Worm (Caenorhabditis elegans) whole organism, L2 larva: ENCODE results near the gene str-171.
A peak's percentile ranks its signal among the peaks of the same experiment; 100 is the strongest.

Source experiments
- R02D3.7 ChIP-seq: fragments of 150-350 bp; optimal IDR thresholded peaks from 2 replicates; lab custom pipeline; 2014; ENCODE audit warnings: missing biosample characterization, missing genetic modification characterization
- Y55F3AM.14 ChIP-seq: fragments of 200-800 bp; sonication (Bioruptor generic); optimal IDR thresholded peaks from 2 replicates; lab custom pipeline; 2018; ENCODE audit warnings: mild to moderate bottlenecking, missing genetic modification characterization, missing compliant biosample characterization
- ZK546.5 ChIP-seq: sonication (generic microtip); optimal IDR thresholded peaks from 2 replicates; lab custom pipeline; 2017; ENCODE audit warnings: missing biosample characterization, missing genetic modification characterization
- alr-1 ChIP-seq: fragments of 150-350 bp; optimal IDR thresholded peaks from 2 replicates; lab custom pipeline; 2014; ENCODE audit warnings: missing biosample characterization, missing genetic modification characterization
- ama-1 ChIP-seq: fragments of 150-350 bp; optimal IDR thresholded peaks from 2 replicates; lab custom pipeline; 2018; ENCODE audit warnings: inconsistent platforms
- ceh-16 ChIP-seq: fragments of 150-350 bp; optimal IDR thresholded peaks from 2 replicates; lab custom pipeline; 2014; ENCODE audit warnings: missing biosample characterization, missing genetic modification characterization
- ceh-82 ChIP-seq: fragments of 150-350 bp; optimal IDR thresholded peaks from 2 replicates; lab custom pipeline; 2014; ENCODE audit warnings: missing biosample characterization, missing genetic modification characterization
- crh-2 ChIP-seq: sonication (generic microtip); optimal IDR thresholded peaks from 2 replicates; lab custom pipeline; 2017; ENCODE audit warnings: missing biosample characterization, missing genetic modification characterization
- dmd-4 ChIP-seq: sonication (generic microtip); optimal IDR thresholded peaks from 2 replicates; lab custom pipeline; 2017; ENCODE audit warnings: missing biosample characterization, missing genetic modification characterization
- elt-1 ChIP-seq: fragments of 150-350 bp; optimal IDR thresholded peaks from 2 replicates; lab custom pipeline; 2014; ENCODE audit warnings: missing biosample characterization, missing genetic modification characterization
- elt-3 ChIP-seq: sonication (generic microtip); optimal IDR thresholded peaks from 2 replicates; lab custom pipeline; 2017; ENCODE audit warnings: missing biosample characterization, missing genetic modification characterization
- fos-1 ChIP-seq: fragments of 150-350 bp; optimal IDR thresholded peaks from 2 replicates; lab custom pipeline; 2014; ENCODE audit warnings: missing biosample characterization, missing genetic modification characterization
- gmeb-1 ChIP-seq: fragments of 150-350 bp; optimal IDR thresholded peaks from 2 replicates; lab custom pipeline; 2014; ENCODE audit warnings: missing biosample characterization, missing genetic modification characterization
- lin-13 ChIP-seq: fragments of 150-350 bp; optimal IDR thresholded peaks from 2 replicates; lab custom pipeline; 2014; ENCODE audit warnings: missing biosample characterization, missing genetic modification reagents, missing genetic modification characterization
- lin-39 ChIP-seq: fragments of 150-350 bp; optimal IDR thresholded peaks from 2 replicates; lab custom pipeline; 2014; ENCODE audit warnings: missing biosample characterization, missing genetic modification reagents, missing genetic modification characterization
- lsy-2 ChIP-seq, 2 experiments: fragments of 150-350 bp in 1 of 2; sonication (generic microtip) in 1 of 2; optimal IDR thresholded peaks; 2 replicates each; lab custom pipeline; 2014 to 2017; ENCODE audit warnings: missing biosample characterization in 2 of 2, missing genetic modification characterization in 2 of 2
- mab-5 ChIP-seq: fragments of 150-350 bp; optimal IDR thresholded peaks from 2 replicates; lab custom pipeline; 2014; ENCODE audit warnings: missing biosample characterization, missing genetic modification characterization
- mbf-1 ChIP-seq: sonication (generic microtip); optimal IDR thresholded peaks from 2 replicates; lab custom pipeline; 2017; ENCODE audit warnings: missing biosample characterization, missing genetic modification characterization
- nhr-10 ChIP-seq: sonication (generic microtip); optimal IDR thresholded peaks from 2 replicates; lab custom pipeline; 2017; ENCODE audit warnings: missing biosample characterization, missing genetic modification characterization
- nhr-11 ChIP-seq: fragments of 150-350 bp; optimal IDR thresholded peaks from 2 replicates; lab custom pipeline; 2014; ENCODE audit warnings: missing biosample characterization, missing genetic modification characterization
- nhr-12 ChIP-seq: fragments of 150-350 bp; optimal IDR thresholded peaks from 2 replicates; lab custom pipeline; 2014; ENCODE audit warnings: missing biosample characterization, missing genetic modification characterization
- nhr-129 ChIP-seq: fragments of 150-350 bp; optimal IDR thresholded peaks from 2 replicates; lab custom pipeline; 2014; ENCODE audit warnings: missing biosample characterization, missing genetic modification characterization
- nhr-21 ChIP-seq: fragments of 150-350 bp; optimal IDR thresholded peaks from 2 replicates; lab custom pipeline; 2014; ENCODE audit warnings: missing biosample characterization, missing genetic modification characterization
- nhr-23 ChIP-seq: fragments of 150-350 bp; optimal IDR thresholded peaks from 2 replicates; lab custom pipeline; 2014; ENCODE audit warnings: missing biosample characterization, missing genetic modification reagents, missing genetic modification characterization
- nhr-237 ChIP-seq: fragments of 150-350 bp; optimal IDR thresholded peaks from 2 replicates; lab custom pipeline; 2014; ENCODE audit warnings: missing biosample characterization, missing genetic modification characterization
- nhr-25 ChIP-seq: fragments of 150-350 bp; sonication (generic microtip); optimal IDR thresholded peaks from 3 replicates; lab custom pipeline; 2014; ENCODE audit warnings: missing biosample characterization, missing genetic modification characterization
- peb-1 ChIP-seq: fragments of 150-350 bp; optimal IDR thresholded peaks from 2 replicates; lab custom pipeline; 2014; ENCODE audit warnings: missing biosample characterization, missing genetic modification characterization
- sem-4 ChIP-seq: fragments of 150-350 bp; optimal IDR thresholded peaks from 2 replicates; lab custom pipeline; 2014; ENCODE audit warnings: missing biosample characterization, missing genetic modification reagents, missing genetic modification characterization
- skn-1 ChIP-seq: sonication (generic microtip); optimal IDR thresholded peaks from 2 replicates; lab custom pipeline; 2017; ENCODE audit warnings: missing biosample characterization, missing genetic modification characterization
- sma-3 ChIP-seq: sonication (generic microtip); optimal IDR thresholded peaks from 2 replicates; lab custom pipeline; 2016; ENCODE audit warnings: missing genetic modification reagents, missing genetic modification characterization, missing compliant biosample characterization
- sma-9 ChIP-seq, 2 experiments: fragments of 150-350 bp in 1 of 2; sonication (generic microtip) in 1 of 2; optimal IDR thresholded peaks; 2 replicates each; lab custom pipeline; 2014 to 2016; ENCODE audit warnings: missing genetic modification characterization in 2 of 2, mild to moderate bottlenecking in 1 of 2, missing biosample characterization in 1 of 2, missing compliant biosample characterization in 1 of 2, missing genetic modification reagents in 1 of 2, moderate library complexity in 1 of 2
- snpc-4 ChIP-seq: fragments of 150-350 bp; optimal IDR thresholded peaks from 2 replicates; lab custom pipeline; 2014; ENCODE audit warnings: missing biosample characterization, missing genetic modification characterization
- unc-55 ChIP-seq: fragments of 150-350 bp; sonication (generic microtip); optimal IDR thresholded peaks from 3 replicates; lab custom pipeline; 2014; ENCODE audit warnings: missing biosample characterization, missing genetic modification reagents, missing genetic modification characterization
- zag-1 ChIP-seq: fragments of 150-350 bp; optimal IDR thresholded peaks from 2 replicates; lab custom pipeline; 2014; ENCODE audit warnings: missing biosample characterization, missing genetic modification characterization
- ztf-1 ChIP-seq: fragments of 200-800 bp; sonication (Bioruptor generic); conservative IDR thresholded peaks from 2 replicates; pipeline ENCODE4 v1.3.6; 2022; ENCODE audit warnings: missing genetic modification characterization, missing compliant biosample characterization
- ztf-11 ChIP-seq: sonication (generic microtip); optimal IDR thresholded peaks from 2 replicates; lab custom pipeline; 2017; ENCODE audit warnings: missing biosample characterization, missing genetic modification characterization
- ztf-4 ChIP-seq: fragments of 150-350 bp; optimal IDR thresholded peaks from 2 replicates; lab custom pipeline; 2014; ENCODE audit warnings: missing biosample characterization, missing genetic modification characterization

The str-171 gene

DNA sequence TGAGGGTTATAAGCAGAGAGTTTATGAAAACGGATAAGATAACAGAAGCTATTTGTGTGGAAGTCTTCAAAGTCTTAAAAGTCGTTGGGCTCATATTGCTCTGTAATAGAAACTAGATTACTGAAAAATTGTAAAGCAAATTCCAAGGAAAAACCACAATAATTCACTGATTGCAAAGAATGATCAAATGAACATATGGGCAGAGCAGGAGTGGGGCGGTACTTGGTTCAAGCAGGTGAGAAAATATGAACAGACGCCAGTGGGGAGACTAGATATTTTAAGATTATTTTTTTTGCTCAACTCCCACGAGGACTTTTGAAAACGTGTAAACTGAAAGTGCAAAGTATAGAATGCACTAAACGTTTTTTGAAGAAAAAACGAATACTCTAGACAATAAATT is at the start of gene str-171:
Gene str-171, minus strand, starts transcription at position 101 of the 400 bp plus-strand sequence.
- TF ChIP-seq ztf-1 (GFP tag; lab: Robert Waterston, UW), result no peak
- no peak for TF ChIP-seq nhr-10 (tag; lab: Kevin White, UChicago)
- TF ChIP-seq gmeb-1 (tag; lab: Kevin White, UChicago), result no peak
- no peak for TF ChIP-seq elt-3 (tag; lab: Kevin White, UChicago)
- TF ChIP-seq mbf-1 (tag; lab: Kevin White, UChicago), result no peak
- TF ChIP-seq nhr-129 (tag; lab: Kevin White, UChicago), result no peak
- TF ChIP-seq ceh-16 (tag; lab: Kevin White, UChicago), result no peak
- TF ChIP-seq nhr-21 (tag; lab: Kevin White, UChicago), result no peak
- no peak for TF ChIP-seq lin-39 (tag; lab: Kevin White, UChicago)
- TF ChIP-seq elt-1, result no peak
- no peak for TF ChIP-seq nhr-12 (tag; lab: Kevin White, UChicago)
- no peak for TF ChIP-seq ama-1 (lab: Kevin White, UChicago)
- no peak for TF ChIP-seq sma-9 (GFP tag; optimal IDR thresholded peaks at IDR 0.05; lab: Kevin White, UChicago)
- TF ChIP-seq sma-9 (tag; optimal IDR thresholded peaks at IDR 0.05; lab: Kevin White, UChicago), result no peak
- TF ChIP-seq zag-1 (tag; lab: Kevin White, UChicago), result no peak
- no peak for TF ChIP-seq sma-3 (GFP tag; lab: Kevin White, UChicago)
- no peak for TF ChIP-seq lin-13 (GFP tag; lab: Kevin White, UChicago)
- TF ChIP-seq peb-1, result no peak
- TF ChIP-seq alr-1 (tag; lab: Kevin White, UChicago), result no peak
- TF ChIP-seq dmd-4, result no peak

DNA sequence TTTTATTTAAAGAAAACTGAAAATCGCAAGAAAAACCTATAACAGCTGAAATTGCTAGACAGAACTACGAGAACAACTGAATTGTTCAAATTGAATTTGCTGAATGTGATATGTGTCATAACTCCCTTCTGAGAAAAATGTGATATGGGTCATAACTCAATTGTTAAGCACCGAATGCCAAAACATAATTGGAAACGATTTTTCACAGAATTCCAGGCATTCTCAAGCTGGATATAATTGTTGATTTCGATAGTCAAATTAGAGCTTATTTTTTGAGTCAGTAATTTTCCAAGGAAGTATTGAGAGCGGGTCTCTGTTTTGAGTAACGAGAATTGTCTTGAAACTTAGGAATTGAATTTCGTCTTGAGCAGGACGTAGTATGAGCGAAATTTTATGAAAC is 49.6 kb upstream of the str-171 start:
- peak; percentile 21 for TF ChIP-seq nhr-21 (tag; lab: Kevin White, UChicago)
- no peak for TF ChIP-seq nhr-12 (tag; lab: Kevin White, UChicago)

DNA sequence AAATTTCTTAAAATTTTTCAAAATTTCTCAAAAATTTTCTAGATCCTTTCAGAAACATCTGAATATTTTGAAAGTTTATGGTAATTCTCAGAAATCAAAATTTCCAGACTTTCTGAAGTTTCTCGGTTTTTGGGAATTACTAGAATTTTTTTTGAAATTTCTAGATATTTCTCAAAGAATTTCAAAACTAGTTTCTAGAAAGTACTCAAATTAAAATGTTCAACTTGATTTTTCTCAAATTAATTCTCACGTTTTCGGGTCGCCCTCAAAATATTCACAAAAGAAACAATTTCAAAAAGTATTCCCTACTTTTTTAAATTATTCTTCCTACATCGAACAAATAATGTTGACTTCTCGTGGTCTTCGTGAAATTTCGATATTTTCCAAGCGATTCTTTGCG is 47.4 kb upstream of the str-171 start, which contains the start of gene T09F5.10:
Gene T09F5.10, plus strand, starts transcription at position 301 of the 400 bp plus-strand sequence.
- TF ChIP-seq ztf-11 (no peak), R02D3.7 (tag; lab: Kevin White, UChicago) (no peak), snpc-4 (tag; lab: Kevin White, UChicago) (no peak), ztf-1 (GFP tag; lab: Robert Waterston, UW) (no peak), nhr-237 (no peak), dmd-4 (no peak), sem-4 (tag; lab: Kevin White, UChicago) (no peak)

DNA sequence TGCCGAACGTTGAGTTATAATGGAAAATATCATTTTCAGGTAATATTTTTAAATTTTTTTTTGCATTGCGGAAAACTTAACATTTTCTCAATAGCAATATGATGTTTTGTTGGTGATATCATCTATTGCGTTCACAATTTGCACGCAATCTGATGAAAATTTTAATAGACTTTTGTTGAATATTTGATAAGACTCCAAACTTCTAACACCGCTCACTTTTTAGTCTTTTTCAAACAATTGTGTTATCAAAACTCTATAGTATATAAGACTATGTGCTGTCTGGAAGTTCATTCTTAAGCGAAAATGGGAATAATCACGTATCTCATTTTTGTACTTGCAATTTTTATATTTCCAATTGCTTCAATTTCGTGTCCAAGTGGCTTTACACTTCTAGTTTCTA is 43.1 kb upstream of the str-171 start, which contains the start of gene clec-47:
Gene clec-47, plus strand, starts transcription at position 301 of the 400 bp plus-strand sequence.
- TF ChIP-seq nhr-12 (tag; lab: Kevin White, UChicago) (no peak), ztf-4 (tag; lab: Kevin White, UChicago) (no peak), unc-55 (GFP tag; lab: Kevin White, UChicago) (no peak), sma-9 (GFP tag; optimal IDR thresholded peaks at IDR 0.05; lab: Kevin White, UChicago) (no peak), sma-9 (tag; optimal IDR thresholded peaks at IDR 0.05; lab: Kevin White, UChicago) (no peak), ceh-82 (tag; lab: Kevin White, UChicago) (no peak), skn-1 (no peak), R02D3.7 (tag; lab: Kevin White, UChicago) (no peak), nhr-21 (tag; lab: Kevin White, UChicago) (no peak), dmd-4 (no peak), snpc-4 (tag; lab: Kevin White, UChicago) (no peak), ama-1 (lab: Kevin White, UChicago) (no peak), nhr-23 (tag; lab: Kevin White, UChicago) (no peak), mab-5 (no peak), nhr-25 (tag; lab: Kevin White, UChicago) (no peak)

DNA sequence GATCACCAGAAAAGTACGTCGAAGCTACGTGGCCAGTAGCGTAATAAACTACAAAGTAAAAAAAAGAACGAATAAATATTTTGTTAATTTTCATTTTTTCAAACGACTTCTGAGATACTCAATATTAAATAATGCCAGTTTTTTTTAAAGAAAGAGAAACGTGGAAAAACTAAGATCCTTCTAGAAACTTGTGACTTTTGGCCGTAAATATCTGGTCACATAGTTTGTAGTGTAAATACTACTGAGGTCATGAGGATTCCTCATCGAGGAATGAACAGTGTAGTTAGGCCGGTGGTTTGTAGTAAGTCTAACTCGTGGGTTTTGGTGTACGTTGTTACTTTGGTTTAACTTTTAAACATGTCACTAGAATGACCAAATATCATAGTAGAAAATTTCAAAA is 35.7 kb upstream of the str-171 start:
- TF ChIP-seq nhr-129 (tag; lab: Kevin White, UChicago), result peak; percentile 13

DNA sequence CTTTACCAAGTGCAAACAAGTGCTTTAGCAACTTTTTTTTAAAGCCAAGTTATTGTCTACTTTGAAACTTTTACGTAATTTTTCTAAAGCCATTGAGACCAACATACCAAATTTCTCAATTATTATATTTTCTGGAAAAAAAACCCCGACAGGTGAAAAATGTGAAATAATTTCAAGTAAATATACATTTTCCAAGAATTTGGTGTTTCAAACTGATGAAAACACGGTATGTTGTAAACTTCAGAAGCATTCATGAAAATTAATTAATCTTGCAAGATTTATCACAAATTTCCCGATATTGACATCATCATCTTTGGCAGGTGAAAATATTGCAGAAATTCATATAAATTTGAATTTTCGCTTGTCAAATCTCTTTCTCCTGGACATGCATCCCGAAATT is 30.4 kb upstream of the str-171 start, which contains the start of gene srz-11:
Gene srz-11, plus strand, starts transcription at position 386 of the 400 bp plus-strand sequence.
- TF ChIP-seq fos-1 (tag; lab: Kevin White, UChicago) (no peak), lsy-2 (tag; optimal IDR thresholded peaks at IDR 0.05; lab: Kevin White, UChicago) (no peak), sem-4 (tag; lab: Kevin White, UChicago) (no peak), ZK546.5 (tag; lab: Kevin White, UChicago) (no peak), sma-3 (GFP tag; lab: Kevin White, UChicago) (no peak), ama-1 (lab: Kevin White, UChicago) (no peak), crh-2 (no peak), lin-13 (GFP tag; lab: Kevin White, UChicago) (no peak), dmd-4 (no peak), nhr-11 (tag; lab: Kevin White, UChicago) (no peak), nhr-10 (tag; lab: Kevin White, UChicago) (no peak), Y55F3AM.14 (GFP tag; lab: Kevin White, UChicago) (no peak)
- TF ChIP-seq, all 48 proteins: peak for 0
